Fruit fly (Drosophila melanogaster) S2 (cell line): ENCODE measurements around the gene Jon99Fi.

Experiments used
- CG8478 ChIP-seq: fragments of >200 bp; optimal IDR thresholded peaks from 2 replicates; lab custom pipeline; 2018
- CTCF ChIP-seq, 2 experiments: fragments of >200 bp; optimal IDR thresholded peaks; 2 replicates each; lab custom pipeline; 2018

DNA sequence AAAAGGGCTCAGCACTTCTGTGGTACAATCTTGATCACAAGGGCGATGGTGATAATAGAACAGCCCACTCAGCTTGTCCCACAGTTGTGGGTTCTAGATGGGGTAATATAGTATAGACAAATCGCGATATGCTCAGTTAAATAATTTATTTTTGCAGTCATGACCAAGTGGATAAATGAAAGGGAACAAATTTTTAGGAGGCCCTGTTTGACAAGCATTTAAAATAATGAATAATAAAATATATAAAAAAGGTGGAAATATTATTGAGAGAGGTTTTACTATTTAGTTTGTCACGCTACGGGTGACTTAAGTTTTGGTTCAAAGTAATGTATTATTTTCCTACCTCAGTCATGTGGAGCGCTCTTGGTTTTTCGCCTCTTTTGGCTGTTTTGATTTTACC lies 19.0 kb downstream of the Jon99Fi start, which contains the start of gene CG34041:
- no peak for TF ChIP-seq CG8478 (lab: Kevin White, UChicago)
- no peak for TF ChIP-seq CTCF (optimal IDR thresholded peaks at IDR 0.05; lab: Kevin White, UChicago)
